Fruit fly (Drosophila melanogaster) whole organism, larva: ENCODE data around the gene Snmp1.

Experiments
- noc ChIP-seq: fragments of 200-800 bp; sonication (Bioruptor generic); optimal IDR thresholded peaks from 3 replicates; lab custom pipeline; 2019; ENCODE audit warnings: missing biosample characterization, mild to moderate bottlenecking, missing genetic modification characterization, moderate library complexity

Snmp1 gene

dm6 chr3R:21179592-21180390 lies 11.8 kb upstream of the Snmp1 start:
- TF ChIP-seq noc, result peak; percentile 87

dm6 chr3R:21176663-21177145 lies 8.7 kb upstream of the Snmp1 start:
- TF ChIP-seq noc, result peak; percentile 11

dm6 chr3R:21169525-21170149 lies 1.6 kb upstream of the Snmp1 start:
- no peak for TF ChIP-seq noc

- peak; percentile 81 for TF ChIP-seq noc
These were observed 4.6 kb downstream of the Snmp1 start, which contains the start of gene CG5810 for dm6 chr3R:21163318-21163828. Gene CG5810 (plus strand): TSS chr3R:21163778.

dm6 chr3R:21161620-21162029 lies 6.4 kb downstream of the Snmp1 start:
- TF ChIP-seq noc, result peak; percentile 76

- TF ChIP-seq noc, result no peak
These were observed 6.9 kb downstream of the Snmp1 start, which contains the start of gene cDIP for dm6 chr3R:21161042-21161532. Gene cDIP (minus strand): TSS chr3R:21161092.

- no peak for TF ChIP-seq noc
These were observed 9.4 kb downstream of the Snmp1 start for dm6 chr3R:21158643-21159042.

dm6 chr3R:21156572-21157480 lies 11.2 kb downstream of the Snmp1 start:
- peak; percentile 92 for TF ChIP-seq noc

- TF ChIP-seq noc, result no peak
These were observed 12.0 kb downstream of the Snmp1 start for dm6 chr3R:21155931-21156488.

dm6 chr3R:21154130-21154529 lies 13.9 kb downstream of the Snmp1 start:
- no peak for TF ChIP-seq noc

dm6 chr3R:21152856-21153278 lies 15.1 kb downstream of the Snmp1 start:
- no peak for TF ChIP-seq noc

- peak; percentile 64 for TF ChIP-seq noc
These were observed 16.7 kb downstream of the Snmp1 start for dm6 chr3R:21151090-21151870.

- peak; percentile 71 for TF ChIP-seq noc
These were observed 17.9 kb downstream of the Snmp1 start for dm6 chr3R:21150090-21150489.

dm6 chr3R:21141341-21141740 lies 26.7 kb downstream of the Snmp1 start:
- peak; percentile 71 for TF ChIP-seq noc

dm6 chr3R:21140458-21140857 lies 27.5 kb downstream of the Snmp1 start, which contains the start of gene SNF4Agamma:
Gene SNF4Agamma (plus strand): TSS chr3R:21140739.
- no peak for TF ChIP-seq noc
